Worm (Caenorhabditis elegans): Measurements from ENCODE around the gene rps-2.
A peak's percentile ranks its signal among the peaks of the same experiment; 100 is the strongest.

The rps-2 gene

ce11 chrIV:7910197-7910735, 15.9 kb downstream of the rps-2 start, which contains the start of the genes npp-27 and ntl-4:
TSS of gene npp-27 (minus strand) at chrIV:7910247.
TSS of gene ntl-4 (plus strand) at chrIV:7910575.
- TF ChIP-seq F13C5.2 (tag; optimal IDR thresholded peaks at IDR 0.05) (no peak), hnd-1 (tag; optimal IDR thresholded peaks at IDR 0.05) (no peak), scrt-1 (GFP tag; IDR thresholded peaks at IDR 0.05) (no peak), aly-1 (tag; optimal IDR thresholded peaks at IDR 0.05) (no peak), sea-1 (GFP tag; conservative IDR thresholded peaks at IDR 0.05) (no peak), ceh-13 (GFP tag; optimal IDR thresholded peaks at IDR 0.05) (no peak), ama-1 (optimal IDR thresholded peaks at IDR 0.05) (no peak), flt-1 (GFP tag; IDR thresholded peaks at IDR 0.05) (no peak), tbx-11 (GFP tag; IDR thresholded peaks at IDR 0.05) (no peak), pes-1 (GFP tag; IDR thresholded peaks at IDR 0.05) (no peak), hmg-4 (GFP tag; optimal IDR thresholded peaks at IDR 0.05) (no peak), ceh-36 (tag; optimal IDR thresholded peaks at IDR 0.05) (no peak), hmbx-1 (tag; optimal IDR thresholded peaks at IDR 0.05) (no peak), tbx-37 (GFP tag; conservative IDR thresholded peaks at IDR 0.05) (no peak)

ce11 chrIV:7909455-7910141, 16.6 kb downstream of the rps-2 start:
- TF ChIP-seq hmg-4 (GFP tag; optimal IDR thresholded peaks at IDR 0.05) = peak; percentile 31
- TF ChIP-seq flt-1 (GFP tag; IDR thresholded peaks at IDR 0.05) = no peak

ce11 chrIV:7906643-7907042, 19.5 kb downstream of the rps-2 start:
- no peak for TF ChIP-seq F13C5.2 (tag; optimal IDR thresholded peaks at IDR 0.05)
- TF ChIP-seq ceh-36 (tag; optimal IDR thresholded peaks at IDR 0.05) = no peak
- no peak for TF ChIP-seq hnd-1 (tag; optimal IDR thresholded peaks at IDR 0.05)

ce11 chrIV:7903359-7903758, 22.8 kb downstream of the rps-2 start, which contains the start of gene C49H3.6:
TSS of gene C49H3.6 (plus strand) at chrIV:7903738.
- TF ChIP-seq hnd-1 (tag; optimal IDR thresholded peaks at IDR 0.05) (no peak), tbx-37 (GFP tag; conservative IDR thresholded peaks at IDR 0.05) (no peak), aly-1 (tag; optimal IDR thresholded peaks at IDR 0.05) (no peak), flt-1 (GFP tag; IDR thresholded peaks at IDR 0.05) (no peak)

ce11 chrIV:7902221-7902904, 23.8 kb downstream of the rps-2 start, which contains the start of gene arp-11:
TSS of gene arp-11 (minus strand) at chrIV:7902271.
- no peak for TF ChIP-seq tra-4 (tag; optimal IDR thresholded peaks at IDR 0.05)
- peak; percentile 24 for TF ChIP-seq F13C5.2 (tag; optimal IDR thresholded peaks at IDR 0.05)
- no peak for TF ChIP-seq aly-1 (tag; optimal IDR thresholded peaks at IDR 0.05)

ce11 chrIV:7898489-7898888, 27.7 kb downstream of the rps-2 start:
- TF ChIP-seq hmbx-1 (tag; optimal IDR thresholded peaks at IDR 0.05) = no peak
- TF ChIP-seq tbx-37 (GFP tag; conservative IDR thresholded peaks at IDR 0.05) = no peak
- no peak for TF ChIP-seq sea-1 (GFP tag; conservative IDR thresholded peaks at IDR 0.05)
- TF ChIP-seq ceh-13 (GFP tag; optimal IDR thresholded peaks at IDR 0.05) = no peak
- TF ChIP-seq aly-1 (tag; optimal IDR thresholded peaks at IDR 0.05) = no peak
- no peak for TF ChIP-seq flt-1 (GFP tag; IDR thresholded peaks at IDR 0.05)
- TF ChIP-seq ama-1 (optimal IDR thresholded peaks at IDR 0.05) = no peak

- TF ChIP-seq hmbx-1 (tag; optimal IDR thresholded peaks at IDR 0.05) (no peak), aly-1 (tag; optimal IDR thresholded peaks at IDR 0.05) (no peak), sea-1 (GFP tag; conservative IDR thresholded peaks at IDR 0.05) (no peak), tbx-11 (GFP tag; IDR thresholded peaks at IDR 0.05) (no peak), ceh-36 (tag; optimal IDR thresholded peaks at IDR 0.05) (no peak)
Observed at ce11 chrIV:7897953-7898352, 28.2 kb downstream of the rps-2 start.

ce11 chrIV:7897443-7897842, 28.7 kb downstream of the rps-2 start, which contains the start of gene ilys-4:
TSS of gene ilys-4 (minus strand) at chrIV:7897543.
- TF ChIP-seq tbx-37 (GFP tag; conservative IDR thresholded peaks at IDR 0.05) (no peak), hmbx-1 (tag; optimal IDR thresholded peaks at IDR 0.05) (no peak), scrt-1 (GFP tag; IDR thresholded peaks at IDR 0.05) (no peak), sea-1 (GFP tag; conservative IDR thresholded peaks at IDR 0.05) (no peak), ama-1 (optimal IDR thresholded peaks at IDR 0.05) (no peak), F13C5.2 (tag; optimal IDR thresholded peaks at IDR 0.05) (no peak), pes-1 (GFP tag; IDR thresholded peaks at IDR 0.05) (no peak), ceh-13 (GFP tag; optimal IDR thresholded peaks at IDR 0.05) (no peak), ets-7 (tag; optimal IDR thresholded peaks at IDR 0.05) (no peak), hmg-4 (GFP tag; optimal IDR thresholded peaks at IDR 0.05) (no peak), flt-1 (GFP tag; IDR thresholded peaks at IDR 0.05) (no peak), tra-4 (tag; optimal IDR thresholded peaks at IDR 0.05) (no peak)

ce11 chrIV:7881726-7882125, 44.5 kb downstream of the rps-2 start, which contains the start of gene atic-1:
TSS of gene atic-1 (plus strand) at chrIV:7882026.
- TF ChIP-seq B0310.2 (tag; optimal IDR thresholded peaks at IDR 0.05) = no peak
- no peak for TF ChIP-seq tbx-37 (GFP tag; conservative IDR thresholded peaks at IDR 0.05)
- TF ChIP-seq tra-4 (tag; optimal IDR thresholded peaks at IDR 0.05) = no peak
- no peak for TF ChIP-seq F13C5.2 (tag; optimal IDR thresholded peaks at IDR 0.05)
- TF ChIP-seq scrt-1 (GFP tag; IDR thresholded peaks at IDR 0.05) = no peak
- no peak for TF ChIP-seq ama-1 (optimal IDR thresholded peaks at IDR 0.05)
- no peak for TF ChIP-seq hmbx-1 (tag; optimal IDR thresholded peaks at IDR 0.05)
- TF ChIP-seq tbx-11 (GFP tag; IDR thresholded peaks at IDR 0.05) = no peak
- TF ChIP-seq ceh-36 (tag; optimal IDR thresholded peaks at IDR 0.05) = no peak
- no peak for TF ChIP-seq ceh-13 (GFP tag; optimal IDR thresholded peaks at IDR 0.05)
- no peak for TF ChIP-seq hmg-4 (GFP tag; optimal IDR thresholded peaks at IDR 0.05)
- no peak for TF ChIP-seq flt-1 (GFP tag; IDR thresholded peaks at IDR 0.05)
- TF ChIP-seq ets-7 (tag; optimal IDR thresholded peaks at IDR 0.05) = no peak
- TF ChIP-seq pes-1 (GFP tag; IDR thresholded peaks at IDR 0.05) = no peak

Data from whole organism, early embryonic.